Worm (Caenorhabditis elegans) whole organism, L3 larva: ENCODE measurements around the gene M163.9.

ENCODE experiments used
- ZK546.5 ChIP-seq: sonication (generic microtip); optimal IDR thresholded peaks from 2 replicates; lab custom pipeline; 2017; ENCODE audit warnings: missing biosample characterization, missing genetic modification characterization
- ceh-28 ChIP-seq: fragments of 150-350 bp; optimal IDR thresholded peaks from 2 replicates; lab custom pipeline; 2014; ENCODE audit warnings: missing biosample characterization, missing genetic modification reagents, missing genetic modification characterization
- ceh-82 ChIP-seq: fragments of 150-350 bp; optimal IDR thresholded peaks from 2 replicates; lab custom pipeline; 2014; ENCODE audit warnings: missing biosample characterization, missing genetic modification characterization
- egl-27 ChIP-seq: sonication (generic microtip); optimal IDR thresholded peaks from 4 replicates; lab custom pipeline; 2017; ENCODE audit warnings: missing biosample characterization, missing genetic modification reagents, missing genetic modification characterization
- egl-5 ChIP-seq: fragments of 150-350 bp; optimal IDR thresholded peaks from 2 replicates; lab custom pipeline; 2017; ENCODE audit warnings: missing biosample characterization, missing genetic modification reagents, missing genetic modification characterization, inconsistent platforms
- elt-1 ChIP-seq: fragments of 150-350 bp; optimal IDR thresholded peaks from 2 replicates; lab custom pipeline; 2014; ENCODE audit warnings: missing biosample characterization, missing genetic modification characterization
- fkh-10 ChIP-seq: sonication (generic microtip); optimal IDR thresholded peaks from 2 replicates; lab custom pipeline; 2017; ENCODE audit warnings: missing biosample characterization, missing genetic modification reagents, missing genetic modification characterization
- fkh-2 ChIP-seq: fragments of 150-350 bp; optimal IDR thresholded peaks from 2 replicates; lab custom pipeline; 2014; ENCODE audit warnings: missing biosample characterization, missing genetic modification reagents, missing genetic modification characterization
- hmg-11 ChIP-seq: sonication (generic microtip); optimal IDR thresholded peaks from 2 replicates; lab custom pipeline; 2016; ENCODE audit warnings: missing genetic modification characterization, missing compliant biosample characterization
- jun-1 ChIP-seq: fragments of 150-350 bp; optimal IDR thresholded peaks from 2 replicates; lab custom pipeline; 2014; ENCODE audit warnings: missing biosample characterization, missing genetic modification reagents, missing genetic modification characterization
- lin-15B ChIP-seq: fragments of 150-350 bp; optimal IDR thresholded peaks from 2 replicates; lab custom pipeline; 2014; ENCODE audit warnings: missing biosample characterization, missing genetic modification characterization
- lin-39 ChIP-seq: fragments of 150-350 bp; optimal IDR thresholded peaks from 2 replicates; lab custom pipeline; 2018; ENCODE audit warnings: missing biosample characterization, missing genetic modification reagents, missing genetic modification characterization
- lsy-12 ChIP-seq: sonication (generic microtip); optimal IDR thresholded peaks from 2 replicates; lab custom pipeline; 2016; ENCODE audit warnings: mild to moderate bottlenecking, missing genetic modification characterization, missing compliant biosample characterization
- mdl-1 ChIP-seq: fragments of 150-350 bp; optimal IDR thresholded peaks from 2 replicates; lab custom pipeline; 2014; ENCODE audit warnings: missing biosample characterization, missing genetic modification characterization
- mml-1 ChIP-seq: fragments of 150-350 bp; sonication (generic microtip); optimal IDR thresholded peaks from 3 replicates; lab custom pipeline; 2014; ENCODE audit warnings: missing biosample characterization, missing genetic modification characterization
- nfya-1 ChIP-seq: sonication (generic microtip); optimal IDR thresholded peaks from 2 replicates; lab custom pipeline; 2017; ENCODE audit warnings: missing genetic modification characterization, mild to moderate bottlenecking, missing compliant biosample characterization, antibody characterized with exemption, moderate library complexity; ENCODE audit not compliant: insufficient read depth
- nhr-11 ChIP-seq: fragments of 150-350 bp; optimal IDR thresholded peaks from 2 replicates; lab custom pipeline; 2014; ENCODE audit warnings: missing biosample characterization, missing genetic modification characterization
- nhr-12 ChIP-seq: fragments of 150-350 bp; optimal IDR thresholded peaks from 2 replicates; lab custom pipeline; 2014; ENCODE audit warnings: missing biosample characterization, missing genetic modification characterization
- nhr-23 ChIP-seq: fragments of 150-350 bp; optimal IDR thresholded peaks from 2 replicates; lab custom pipeline; 2014; ENCODE audit warnings: missing biosample characterization, missing genetic modification reagents, missing genetic modification characterization
- nhr-237 ChIP-seq: fragments of 150-350 bp; optimal IDR thresholded peaks from 2 replicates; lab custom pipeline; 2014; ENCODE audit warnings: missing biosample characterization, missing genetic modification characterization
- nhr-28 ChIP-seq: fragments of 150-350 bp; optimal IDR thresholded peaks from 2 replicates; lab custom pipeline; 2014; ENCODE audit warnings: missing biosample characterization, missing genetic modification characterization
- nhr-43 ChIP-seq: sonication (generic microtip); optimal IDR thresholded peaks from 2 replicates; lab custom pipeline; 2016; ENCODE audit warnings: mild to moderate bottlenecking, missing genetic modification characterization, missing compliant biosample characterization; ENCODE audit not compliant: poor library complexity, severe bottlenecking
- nhr-67 ChIP-seq: fragments of 150-350 bp; optimal IDR thresholded peaks from 2 replicates; lab custom pipeline; 2014; ENCODE audit warnings: missing biosample characterization, missing genetic modification characterization
- nhr-76 ChIP-seq: fragments of 150-350 bp; sonication (generic microtip); optimal IDR thresholded peaks from 5 replicates; lab custom pipeline; 2014; ENCODE audit warnings: missing biosample characterization, missing genetic modification characterization
- nhr-77 ChIP-seq: fragments of 150-350 bp; optimal IDR thresholded peaks from 2 replicates; lab custom pipeline; 2014; ENCODE audit warnings: missing biosample characterization, missing genetic modification characterization
- pha-4 ChIP-seq: fragments of 150-350 bp; optimal IDR thresholded peaks from 2 replicates; lab custom pipeline; 2014; ENCODE audit warnings: missing biosample characterization, missing genetic modification reagents, missing genetic modification characterization
- pqm-1 ChIP-seq: fragments of 150-350 bp; optimal IDR thresholded peaks from 2 replicates; lab custom pipeline; 2017; ENCODE audit warnings: missing biosample characterization, missing genetic modification characterization, inconsistent platforms
- sea-2 ChIP-seq: fragments of 150-350 bp; sonication (generic microtip); optimal IDR thresholded peaks from 4 replicates; lab custom pipeline; 2014; ENCODE audit warnings: missing biosample characterization, missing genetic modification reagents, missing genetic modification characterization
- skn-1 ChIP-seq: fragments of 150-350 bp; optimal IDR thresholded peaks from 2 replicates; lab custom pipeline; 2014; ENCODE audit warnings: missing biosample characterization, missing genetic modification characterization
- unc-39 ChIP-seq: sonication (generic microtip); optimal IDR thresholded peaks from 4 replicates; lab custom pipeline; 2017; ENCODE audit warnings: missing biosample characterization, missing genetic modification characterization
- zag-1 ChIP-seq: fragments of 150-350 bp; optimal IDR thresholded peaks from 2 replicates; lab custom pipeline; 2014; ENCODE audit warnings: missing biosample characterization, missing genetic modification characterization
- ztf-11 ChIP-seq: fragments of 150-350 bp; optimal IDR thresholded peaks from 2 replicates; lab custom pipeline; 2014; ENCODE audit warnings: missing biosample characterization, missing genetic modification characterization
- ztf-4 ChIP-seq: fragments of 150-350 bp; optimal IDR thresholded peaks from 2 replicates; lab custom pipeline; 2014; ENCODE audit warnings: missing biosample characterization, missing genetic modification characterization

Gene M163.9

DNA sequence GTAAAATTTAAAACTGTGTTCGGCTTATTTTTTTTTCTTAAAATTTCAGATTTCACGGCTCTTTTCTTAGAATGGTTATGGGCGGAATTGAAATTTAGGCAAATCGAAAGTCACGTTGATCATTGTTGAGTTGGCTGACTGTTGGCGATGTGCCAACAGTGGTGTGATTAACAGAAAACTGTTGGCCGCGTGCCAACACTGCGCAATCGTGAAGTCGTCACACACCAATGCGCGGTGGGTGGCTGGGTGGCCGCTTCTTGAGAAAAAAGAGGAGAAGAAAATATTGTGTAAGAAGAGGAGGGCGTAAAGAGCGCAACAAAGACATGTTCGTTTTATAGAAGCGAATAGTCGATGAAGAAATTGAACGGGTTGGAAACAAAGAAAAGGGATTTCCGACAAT lies 21.7 kb downstream of the M163.9 start (continued):
- TF ChIP-seq elt-1 (tag; lab: Kevin White, UChicago): peak; percentile 39

- TF ChIP-seq ztf-11 (tag; lab: Kevin White, UChicago) (no peak), jun-1 (tag; lab: Kevin White, UChicago) (no peak), ceh-28 (tag; lab: Kevin White, UChicago) (no peak), lin-15B (tag; lab: Kevin White, UChicago) (no peak), nfya-1 (tag; lab: Kevin White, UChicago) (no peak), nhr-43 (tag; lab: Kevin White, UChicago) (no peak), sea-2 (GFP tag; lab: Kevin White, UChicago) (no peak), ZK546.5 (no peak), lsy-12 (no peak), nhr-23 (tag; lab: Kevin White, UChicago) (no peak), lin-39 (no peak), fkh-2 (tag; lab: Kevin White, UChicago) (no peak), nhr-12 (no peak), nhr-76 (tag; lab: Kevin White, UChicago) (no peak), egl-5 (tag; lab: Kevin White, UChicago) (no peak), nhr-77 (tag; lab: Kevin White, UChicago) (no peak), egl-27 (tag; lab: Kevin White, UChicago) (no peak), skn-1 (tag; lab: Kevin White, UChicago) (no peak), mml-1 (tag; lab: Kevin White, UChicago) (no peak)
Observed at ce11 chrX:14492441-14492840, 23.1 kb downstream of the M163.9 start.

DNA sequence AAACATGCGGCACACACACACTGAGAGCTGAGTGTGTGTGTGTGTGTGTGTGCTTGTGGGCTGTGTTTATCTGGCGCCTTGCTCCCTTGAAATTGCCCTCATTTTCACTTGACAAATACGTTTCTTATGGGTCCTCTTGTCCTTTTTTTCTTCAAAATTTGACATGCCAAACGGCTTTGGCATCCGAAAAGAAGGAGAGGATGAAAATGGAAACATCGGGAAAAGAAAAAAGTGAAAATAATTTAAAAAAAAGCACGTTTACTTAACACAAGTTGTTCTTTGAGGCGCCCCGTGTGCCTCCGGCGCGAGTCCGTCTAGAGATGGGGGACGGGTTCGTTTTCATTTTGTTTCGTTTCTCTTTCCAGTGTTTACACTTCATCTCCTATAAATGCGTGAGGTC lies 25.7 kb downstream of the M163.9 start:
- no peak for TF ChIP-seq ztf-4 (tag; lab: Kevin White, UChicago)
- no peak for TF ChIP-seq ceh-28 (tag; lab: Kevin White, UChicago)
- no peak for TF ChIP-seq mdl-1 (tag; lab: Kevin White, UChicago)
- no peak for TF ChIP-seq ZK546.5
- peak; percentile 9 for TF ChIP-seq nfya-1 (tag; lab: Kevin White, UChicago)
- no peak for TF ChIP-seq elt-1 (tag; lab: Kevin White, UChicago)
- peak; percentile 61 for TF ChIP-seq lin-39
- no peak for TF ChIP-seq zag-1 (tag; lab: Kevin White, UChicago)
- no peak for TF ChIP-seq fkh-10 (GFP tag; lab: Kevin White, UChicago)
- TF ChIP-seq nhr-237 (tag; lab: Kevin White, UChicago): no peak
- peak; percentile 41 for TF ChIP-seq pha-4 (tag; lab: Kevin White, UChicago)
- no peak for TF ChIP-seq ztf-11 (tag; lab: Kevin White, UChicago)
- no peak for TF ChIP-seq nhr-67 (tag; lab: Kevin White, UChicago)
- no peak for TF ChIP-seq ceh-82 (tag; lab: Kevin White, UChicago)

- TF ChIP-seq sea-2 (GFP tag; lab: Kevin White, UChicago) (no peak), fkh-10 (GFP tag; lab: Kevin White, UChicago) (no peak), egl-5 (tag; lab: Kevin White, UChicago) (no peak), hmg-11 (tag; lab: Kevin White, UChicago) (no peak), pqm-1 (tag; lab: Kevin White, UChicago) (no peak), nhr-76 (tag; lab: Kevin White, UChicago) (no peak), unc-39 (tag; lab: Kevin White, UChicago) (no peak), egl-27 (tag; lab: Kevin White, UChicago) (no peak), nhr-11 (tag; lab: Kevin White, UChicago) (no peak), zag-1 (tag; lab: Kevin White, UChicago) (no peak), nhr-23 (tag; lab: Kevin White, UChicago) (no peak)
Observed at ce11 chrX:14495785-14496184, 26.4 kb downstream of the M163.9 start, which contains the start of gene ztf-14. Gene ztf-14 (plus strand): TSS chrX:14496085.

DNA sequence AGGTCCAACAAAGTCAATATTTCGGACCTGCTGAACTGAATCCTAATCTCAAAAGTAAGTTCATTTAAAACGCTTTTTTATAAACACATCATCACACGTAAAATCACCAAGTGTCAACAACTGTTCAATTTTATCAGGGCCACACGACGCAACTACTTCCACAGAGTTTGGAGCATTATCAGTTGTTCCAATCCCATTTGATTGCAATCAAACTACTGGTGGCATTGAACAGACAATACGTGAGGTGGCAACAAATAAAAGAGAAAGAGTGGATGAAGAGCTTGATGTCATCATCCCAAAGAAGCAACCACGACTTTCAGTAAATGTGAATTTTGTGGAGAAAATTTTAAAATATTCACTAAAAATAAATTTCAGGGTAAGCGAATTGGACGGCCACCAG lies 27.2 kb downstream of the M163.9 start:
- TF ChIP-seq nhr-28 (tag; lab: Kevin White, UChicago) (no peak), egl-5 (tag; lab: Kevin White, UChicago) (peak; percentile 81)
